Fruit fly (Drosophila melanogaster) whole organism, embryonic: Measurements from ENCODE around the gene Osi18.
A peak's percentile ranks its signal among the peaks of the same experiment; 100 is the strongest.

Experiments
- CG12744 ChIP-seq: fragments of 200-800 bp; sonication (Bioruptor generic); optimal IDR thresholded peaks from 2 replicates; lab custom pipeline; 2016; ENCODE audit warnings: missing biosample characterization, missing genetic modification characterization
- CG14860 ChIP-seq: fragments of 200-800 bp; sonication (Bioruptor generic); IDR thresholded peaks from 3 replicates; pipeline ENCODE4 v1.3.6; 2022; ENCODE audit warnings: missing biosample characterization, missing genetic modification characterization; ENCODE audit not compliant: partially characterized antibody
- CG15073 ChIP-seq: fragments of 200-800 bp; sonication (Bioruptor generic); optimal IDR thresholded peaks from 2 replicates; lab custom pipeline; 2016; ENCODE audit warnings: missing biosample characterization, missing genetic modification characterization
- CG17328 ChIP-seq: fragments of 200-800 bp; sonication (Bioruptor generic); IDR thresholded peaks from 2 replicates; pipeline ENCODE4 v1.3.6; 2022; ENCODE audit warnings: missing biosample characterization, missing genetic modification characterization
- CG18619 ChIP-seq: fragments of 200-800 bp; sonication (Bioruptor generic); optimal IDR thresholded peaks from 3 replicates; lab custom pipeline; 2017; ENCODE audit warnings: missing biosample characterization, mild to moderate bottlenecking, missing genetic modification characterization
- CG2129 ChIP-seq: fragments of 200-800 bp; sonication (Bioruptor generic); IDR thresholded peaks from 2 replicates; pipeline ENCODE4 v1.3.6; 2022; ENCODE audit warnings: missing biosample characterization, missing genetic modification characterization; ENCODE audit not compliant: partially characterized antibody
- CG2202 ChIP-seq: fragments of 200-800 bp; sonication (Bioruptor generic); optimal IDR thresholded peaks from 2 replicates; lab custom pipeline; 2018; ENCODE audit warnings: missing biosample characterization, mild to moderate bottlenecking, missing genetic modification characterization
- CG2875 ChIP-seq: fragments of 200-800 bp; sonication (Bioruptor generic); optimal IDR thresholded peaks from 2 replicates; lab custom pipeline; 2017; ENCODE audit warnings: missing biosample characterization, mild to moderate bottlenecking, missing genetic modification characterization, missing genetic modification reagents
- CG31224 ChIP-seq: fragments of 200-800 bp; sonication (Bioruptor generic); IDR thresholded peaks from 2 replicates; pipeline ENCODE4 v1.3.6; 2022; ENCODE audit warnings: missing biosample characterization, missing genetic modification characterization
- CG34224 ChIP-seq: fragments of 200-800 bp; sonication (Bioruptor generic); IDR thresholded peaks from 3 replicates; pipeline ENCODE4 v1.3.6; 2022; ENCODE audit warnings: missing biosample characterization, missing genetic modification characterization; ENCODE audit not compliant: partially characterized antibody
- CG34376 ChIP-seq: fragments of 200-800 bp; sonication (Bioruptor generic); optimal IDR thresholded peaks from 2 replicates; lab custom pipeline; 2018; ENCODE audit warnings: missing biosample characterization, mild to moderate bottlenecking, missing genetic modification characterization
- CG3838 ChIP-seq: fragments of 200-800 bp; sonication (Bioruptor generic); optimal IDR thresholded peaks from 3 replicates; lab custom pipeline; 2016; ENCODE audit warnings: missing biosample characterization, missing genetic modification characterization
- CG4328 ChIP-seq: fragments of 200-800 bp; sonication (Bioruptor generic); optimal IDR thresholded peaks from 3 replicates; lab custom pipeline; 2017; ENCODE audit warnings: missing biosample characterization, missing genetic modification reagents, missing genetic modification characterization
- CG4820 ChIP-seq: fragments of 200-800 bp; sonication (Bioruptor generic); optimal IDR thresholded peaks from 3 replicates; lab custom pipeline; 2016; ENCODE audit warnings: missing biosample characterization, missing genetic modification characterization
- CG8089 ChIP-seq: fragments of 200-800 bp; sonication (Bioruptor generic); optimal IDR thresholded peaks from 3 replicates; lab custom pipeline; 2016; ENCODE audit warnings: missing biosample characterization, missing genetic modification characterization
- CG8924 ChIP-seq: fragments of 200-800 bp; optimal IDR thresholded peaks from 3 replicates; lab custom pipeline; 2019; ENCODE audit warnings: missing biosample characterization, mild to moderate bottlenecking, missing genetic modification characterization, moderate library complexity
- CG9876 ChIP-seq: fragments of 200-800 bp; sonication (Bioruptor generic); optimal IDR thresholded peaks from 2 replicates; lab custom pipeline; 2016; ENCODE audit warnings: missing biosample characterization, missing genetic modification characterization
- Dll ChIP-seq: fragments of 200-800 bp; sonication (Bioruptor generic); IDR thresholded peaks from 4 replicates; pipeline ENCODE4 v1.3.6; 2022; ENCODE audit warnings: missing biosample characterization, missing genetic modification characterization; ENCODE audit not compliant: partially characterized antibody
- Dref ChIP-seq: fragments of 200-800 bp; sonication (Bioruptor generic); IDR thresholded peaks from 2 replicates; pipeline ENCODE4 v1.3.6; 2022; ENCODE audit warnings: missing biosample characterization, missing genetic modification characterization
- Ets65A ChIP-seq: fragments of 200-800 bp; sonication (Bioruptor generic); peaks from one replicate; lab custom pipeline; 2016; ENCODE audit warnings: missing biosample characterization, missing genetic modification characterization
- Ets97D ChIP-seq: fragments of 200-800 bp; sonication (Bioruptor generic); optimal IDR thresholded peaks from 3 replicates; lab custom pipeline; 2016; ENCODE audit warnings: missing biosample characterization, missing genetic modification characterization
- Gug ChIP-seq: fragments of 200-800 bp; sonication (Bioruptor generic); IDR thresholded peaks from 4 replicates; pipeline ENCODE4 v1.3.6; 2022; ENCODE audit warnings: missing biosample characterization, missing genetic modification characterization
- H2.0 ChIP-seq: fragments of 200-800 bp; sonication (Bioruptor generic); IDR thresholded peaks from 2 replicates; pipeline ENCODE4 v1.3.6; 2022; ENCODE audit warnings: missing biosample characterization, missing genetic modification characterization
- Hr78 ChIP-seq, 2 experiments: fragments of 200-800 bp in 1 of 2; fragments of >200 bp in 1 of 2; sonication (Bioruptor generic) in 1 of 2; optimal IDR thresholded peaks; 2 replicates each; lab custom pipeline; 2017 to 2019; ENCODE audit warnings: missing biosample characterization in 2 of 2, missing genetic modification characterization in 2 of 2, mild to moderate bottlenecking in 1 of 2, moderate library complexity in 1 of 2
- Med ChIP-seq: fragments of 200-800 bp; sonication (Bioruptor generic); peaks from one replicate; lab custom pipeline; 2016; ENCODE audit warnings: missing biosample characterization, missing genetic modification characterization, mild to moderate bottlenecking, inconsistent platforms, moderate library complexity
- Optix ChIP-seq: fragments of 200-800 bp; sonication (Bioruptor generic); IDR thresholded peaks from 3 replicates; pipeline ENCODE4 v1.3.6; 2022; ENCODE audit warnings: missing biosample characterization, missing genetic modification characterization
- Ptx1 ChIP-seq: fragments of 200-800 bp; sonication (Bioruptor generic); IDR thresholded peaks from 2 replicates; pipeline ENCODE4 v1.3.6; 2022; ENCODE audit warnings: missing biosample characterization, missing genetic modification characterization
- Sox100B ChIP-seq: fragments of 200-800 bp; sonication (Bioruptor generic); optimal IDR thresholded peaks from 3 replicates; lab custom pipeline; 2018; ENCODE audit warnings: missing biosample characterization, mild to moderate bottlenecking, missing genetic modification characterization
- Spps ChIP-seq: fragments of 200-800 bp; sonication (Bioruptor generic); optimal IDR thresholded peaks from 2 replicates; lab custom pipeline; 2018; ENCODE audit warnings: missing biosample characterization, mild to moderate bottlenecking, missing genetic modification characterization
- Sry-β ChIP-seq: fragments of 200-800 bp; sonication (Bioruptor generic); optimal IDR thresholded peaks from 2 replicates; lab custom pipeline; 2018; ENCODE audit warnings: missing biosample characterization, mild to moderate bottlenecking, missing genetic modification characterization, moderate library complexity
- Sry-δ ChIP-seq: fragments of 200-800 bp; sonication (Bioruptor generic); optimal IDR thresholded peaks from 2 replicates; lab custom pipeline; 2016; ENCODE audit warnings: missing biosample characterization, missing genetic modification characterization
- Ssrp ChIP-seq: fragments of 200-800 bp; sonication (Bioruptor generic); optimal IDR thresholded peaks from 2 replicates; lab custom pipeline; 2018; ENCODE audit warnings: missing biosample characterization, mild to moderate bottlenecking, missing genetic modification characterization, moderate library complexity
- Xrp1 ChIP-seq: fragments of 200-800 bp; sonication (Bioruptor generic); IDR thresholded peaks from 2 replicates; pipeline ENCODE4 v1.3.6; 2022; ENCODE audit warnings: missing biosample characterization, missing genetic modification characterization
- ash1 ChIP-seq: fragments of 200-800 bp; sonication (Bioruptor generic); optimal IDR thresholded peaks from 2 replicates; lab custom pipeline; 2018; ENCODE audit warnings: missing biosample characterization, mild to moderate bottlenecking, missing genetic modification characterization
- bcd ChIP-seq: fragments of 200-800 bp; sonication (Bioruptor generic); optimal IDR thresholded peaks from 2 replicates; lab custom pipeline; 2017; ENCODE audit warnings: missing biosample characterization, mild to moderate bottlenecking, missing genetic modification characterization
- br ChIP-seq: fragments of >200 bp; optimal IDR thresholded peaks from 2 replicates; lab custom pipeline; 2017
- chinmo ChIP-seq: fragments of 200-800 bp; sonication (Bioruptor generic); IDR thresholded peaks from 4 replicates; pipeline ENCODE4 v1.3.6; 2022; ENCODE audit warnings: missing biosample characterization, missing genetic modification characterization; ENCODE audit not compliant: partially characterized antibody
- crol ChIP-seq: fragments of 200-800 bp; sonication (Bioruptor generic); IDR thresholded peaks from 2 replicates; pipeline ENCODE4 v1.3.6; 2022; ENCODE audit warnings: missing biosample characterization, missing genetic modification characterization
- fd64A ChIP-seq: fragments of 200-800 bp; sonication (Bioruptor generic); optimal IDR thresholded peaks from 3 replicates; lab custom pipeline; 2018; ENCODE audit warnings: missing biosample characterization, mild to moderate bottlenecking, missing genetic modification characterization
- fd96Cb ChIP-seq: fragments of 200-800 bp; sonication (Bioruptor generic); optimal IDR thresholded peaks from 2 replicates; lab custom pipeline; 2018; ENCODE audit warnings: missing biosample characterization, mild to moderate bottlenecking, missing genetic modification characterization, moderate library complexity
- org-1 ChIP-seq: fragments of 200-800 bp; sonication (Bioruptor generic); optimal IDR thresholded peaks from 2 replicates; lab custom pipeline; 2017; ENCODE audit warnings: missing biosample characterization, missing genetic modification characterization
- peb ChIP-seq: fragments of 200-800 bp; sonication (Bioruptor generic); IDR thresholded peaks from 2 replicates; pipeline ENCODE4 v1.3.6; 2022; ENCODE audit warnings: missing biosample characterization, missing genetic modification characterization
- pros ChIP-seq: fragments of 200-800 bp; sonication (Bioruptor generic); optimal IDR thresholded peaks from 3 replicates; lab custom pipeline; 2019; ENCODE audit warnings: missing biosample characterization, mild to moderate bottlenecking, missing genetic modification characterization, moderate library complexity
- seq ChIP-seq: fragments of 200-800 bp; sonication (Bioruptor generic); IDR thresholded peaks from 2 replicates; pipeline ENCODE4 v1.3.6; 2022; ENCODE audit warnings: missing biosample characterization, missing genetic modification characterization
- sr ChIP-seq: fragments of 200-800 bp; sonication (Bioruptor generic); IDR thresholded peaks from 3 replicates; pipeline ENCODE4 v1.3.6; 2022; ENCODE audit warnings: missing biosample characterization, missing genetic modification characterization
- stwl ChIP-seq: fragments of 200-800 bp; sonication (Bioruptor generic); optimal IDR thresholded peaks from 3 replicates; lab custom pipeline; 2018; ENCODE audit warnings: missing biosample characterization, mild to moderate bottlenecking, missing genetic modification characterization, moderate library complexity
- tgo ChIP-seq: fragments of 200-800 bp; sonication (Bioruptor generic); IDR thresholded peaks from 3 replicates; pipeline ENCODE4 v1.3.6; 2022; ENCODE audit warnings: missing biosample characterization, missing genetic modification characterization
- tin ChIP-seq: fragments of 200-800 bp; sonication (Bioruptor generic); optimal IDR thresholded peaks from 3 replicates; lab custom pipeline; 2016; ENCODE audit warnings: missing biosample characterization, missing genetic modification characterization
- tna ChIP-seq: fragments of 200-800 bp; sonication (Bioruptor generic); IDR thresholded peaks from 2 replicates; pipeline ENCODE4 v1.3.6; 2022; ENCODE audit warnings: missing biosample characterization, missing genetic modification characterization; ENCODE audit not compliant: partially characterized antibody
- vnd ChIP-seq: fragments of 200-800 bp; sonication (Bioruptor generic); IDR thresholded peaks from 3 replicates; pipeline ENCODE4 v1.3.6; 2022; ENCODE audit warnings: missing biosample characterization, missing genetic modification characterization; ENCODE audit not compliant: partially characterized antibody
- wdn ChIP-seq: fragments of 200-800 bp; sonication (Bioruptor generic); IDR thresholded peaks from 2 replicates; pipeline ENCODE4 v1.3.6; 2022; ENCODE audit warnings: missing biosample characterization, missing genetic modification characterization

The Osi18 gene

dm6 chr3R:6352436-6352835, 22.4 kb downstream of the Osi18 start:
- TF ChIP-seq Optix (no peak), Dll (GFP tag; lab: Robert Waterston, UW) (no peak), crol (GFP tag; lab: Robert Waterston, UW) (peak; percentile 55; the same call in 1 of the 2 replicates), CG12744 (GFP tag; lab: Kevin White, UChicago) (no peak), CG8089 (GFP tag; lab: Kevin White, UChicago) (no peak), chinmo (GFP tag; lab: Robert Waterston, UW) (no peak), H2.0 (GFP tag; lab: Robert Waterston, UW) (no peak), CG4820 (no peak), seq (GFP tag; lab: Robert Waterston, UW) (no peak), Xrp1 (no peak), Gug (GFP tag; lab: Robert Waterston, UW) (no peak), fd96Cb (no peak), CG3838 (GFP tag; lab: Kevin White, UChicago) (no peak), CG9876 (no peak), Ets65A (peak; percentile 46), pros (GFP tag; lab: Kevin White, UChicago) (no peak), Sry-δ (GFP tag; lab: Kevin White, UChicago) (no peak), CG34376 (GFP tag; lab: Kevin White, UChicago) (no peak), sr (GFP tag; lab: Robert Waterston, UW) (peak; percentile 71; the same call in 2 of the 3 replicates), CG14860 (no peak), CG2202 (tag; lab: Kevin White, UChicago) (no peak), ash1 (no peak), CG31224 (GFP tag; lab: Robert Waterston, UW) (peak; percentile 51; the same call in 1 of the 2 replicates), tin (GFP tag; lab: Kevin White, UChicago) (no peak), wdn (no peak)
- TF ChIP-seq, all 482 proteins: peak for 4

dm6 chr3R:6352893-6353623, 23.0 kb downstream of the Osi18 start:
- TF ChIP-seq CG4328, result no peak
- no peak; the same call in 1 of the 2 replicates for TF ChIP-seq tna (GFP tag; lab: Robert Waterston, UW)
- TF ChIP-seq Ssrp (tag; lab: Kevin White, UChicago), result peak; percentile 33
- TF ChIP-seq Sry-β (GFP tag; lab: Kevin White, UChicago), result peak; percentile 18
- TF ChIP-seq CG8924, result peak; percentile 30
- 0 out of 2 replicates have a peak, but pooled peaks have one; percentile 12 for TF ChIP-seq Ptx1
- TF ChIP-seq Spps (tag; lab: Kevin White, UChicago), result no peak
- TF ChIP-seq Ets97D, result no peak
- TF ChIP-seq CG15073 (GFP tag; lab: Kevin White, UChicago), result no peak
- TF ChIP-seq bcd (GFP tag; lab: Kevin White, UChicago), result peak; percentile 39
- peak; percentile 26 for TF ChIP-seq CG2875 (GFP tag; lab: Kevin White, UChicago)
- no peak for TF ChIP-seq CG17328 (GFP tag; lab: Robert Waterston, UW)
- TF ChIP-seq vnd (GFP tag; lab: Robert Waterston, UW), result no peak
- no peak for TF ChIP-seq CG2129 (GFP tag; lab: Robert Waterston, UW)
- no peak for TF ChIP-seq tgo (GFP tag; lab: Robert Waterston, UW)
- no peak for TF ChIP-seq fd64A (GFP tag; lab: Kevin White, UChicago)
- TF ChIP-seq br (lab: Kevin White, UChicago), result no peak
- peak; percentile 54 for TF ChIP-seq Med (GFP tag; lab: Kevin White, UChicago)
- peak; percentile 41 for TF ChIP-seq CG18619 (GFP tag; lab: Kevin White, UChicago)
- no peak for TF ChIP-seq stwl
- TF ChIP-seq Dref, result no peak
- TF ChIP-seq peb (GFP tag; lab: Robert Waterston, UW), result no peak
- TF ChIP-seq CG34224, result no peak
- TF ChIP-seq Sox100B, result peak; percentile 58
- TF ChIP-seq org-1 (GFP tag; lab: Kevin White, UChicago), result peak; percentile 54
- TF ChIP-seq Hr78 (GFP tag; optimal IDR thresholded peaks at IDR 0.05; lab: Kevin White, UChicago), result peak in 1 of 2 experiments; percentile 29
